Worm (Caenorhabditis elegans) whole organism, L4 larva: ENCODE results near the gene str-220.

ENCODE experiments used
- aha-1 ChIP-seq: fragments of 150-350 bp; peaks from one replicate; lab custom pipeline; 2014; ENCODE audit warnings: missing biosample characterization, missing genetic modification characterization
- ama-1 ChIP-seq: fragments of 150-350 bp; optimal IDR thresholded peaks from 2 replicates; lab custom pipeline; 2014; ENCODE audit warnings: inconsistent platforms, mixed read lengths
- ceh-62 ChIP-seq: sonication (generic microtip); optimal IDR thresholded peaks from 2 replicates; lab custom pipeline; 2017; ENCODE audit warnings: missing biosample characterization, missing genetic modification characterization
- ctbp-1 ChIP-seq: fragments of 200-800 bp; sonication (Bioruptor generic); IDR thresholded peaks from 2 replicates; pipeline ENCODE4 v1.3.6; 2022; ENCODE audit warnings: missing genetic modification reagents, missing genetic modification characterization, missing compliant biosample characterization
- daf-19 ChIP-seq: fragments of 200-800 bp; sonication (Bioruptor generic); conservative IDR thresholded peaks from 2 replicates; pipeline ENCODE4 v1.3.6; 2022; ENCODE audit warnings: missing genetic modification characterization, missing compliant biosample characterization
- dpl-1 ChIP-seq: fragments of 150-350 bp; optimal IDR thresholded peaks from 2 replicates; lab custom pipeline; 2014; ENCODE audit warnings: missing biosample characterization, missing genetic modification reagents, missing genetic modification characterization
- dve-1 ChIP-seq: sonication (generic microtip); optimal IDR thresholded peaks from 2 replicates; lab custom pipeline; 2017; ENCODE audit warnings: antibody characterized with exemption, mild to moderate bottlenecking, missing genetic modification characterization, missing compliant biosample characterization; ENCODE audit not compliant: insufficient read depth
- egl-43 ChIP-seq: fragments of 200-800 bp; sonication (Bioruptor generic); IDR thresholded peaks from 2 replicates; pipeline ENCODE4 v1.3.6; 2022; ENCODE audit warnings: missing genetic modification reagents, missing genetic modification characterization, missing compliant biosample characterization
- fkh-10 ChIP-seq: fragments of 150-350 bp; optimal IDR thresholded peaks from 2 replicates; lab custom pipeline; 2014; ENCODE audit warnings: missing biosample characterization, missing genetic modification reagents, missing genetic modification characterization
- hlh-11 ChIP-seq: fragments of 200-800 bp; sonication (Bioruptor generic); optimal IDR thresholded peaks from 2 replicates; lab custom pipeline; 2018; ENCODE audit warnings: mild to moderate bottlenecking, missing genetic modification characterization, missing compliant biosample characterization
- hlh-30 ChIP-seq: sonication (generic microtip); optimal IDR thresholded peaks from 2 replicates; lab custom pipeline; 2017; ENCODE audit warnings: antibody characterized with exemption, mild to moderate bottlenecking, missing genetic modification characterization, missing compliant biosample characterization; ENCODE audit not compliant: insufficient read depth
- lin-38 ChIP-seq: fragments of 200-800 bp; sonication (Bioruptor generic); IDR thresholded peaks from 2 replicates; pipeline ENCODE4 v1.3.6; 2022; ENCODE audit warnings: missing genetic modification reagents, missing genetic modification characterization, missing compliant biosample characterization
- lsy-2 ChIP-seq, 2 experiments: fragments of 150-350 bp in 1 of 2; sonication (generic microtip) in 1 of 2; optimal IDR thresholded peaks; 2 replicates each; lab custom pipeline; 2014 to 2017; ENCODE audit warnings: missing biosample characterization in 2 of 2, missing genetic modification characterization in 2 of 2
- madf-5 ChIP-seq, 2 experiments: fragments of 200-800 bp; sonication (Bioruptor generic); IDR thresholded peaks; 2 replicates each; pipeline ENCODE4 v1.3.6; 2022; ENCODE audit warnings: missing compliant biosample characterization in 2 of 2, missing genetic modification characterization in 2 of 2
- mes-2 ChIP-seq: sonication (generic microtip); optimal IDR thresholded peaks from 2 replicates; lab custom pipeline; 2016; ENCODE audit warnings: missing genotype, mild to moderate bottlenecking, missing genetic modification characterization, missing compliant biosample characterization; ENCODE audit not compliant: poor library complexity, severe bottlenecking
- nhr-10 ChIP-seq: fragments of 150-350 bp; optimal IDR thresholded peaks from 2 replicates; lab custom pipeline; 2014; ENCODE audit warnings: missing biosample characterization, missing genetic modification characterization
- nhr-28 ChIP-seq: fragments of 150-350 bp; optimal IDR thresholded peaks from 2 replicates; lab custom pipeline; 2014; ENCODE audit warnings: missing biosample characterization, missing genetic modification characterization
- nhr-48 ChIP-seq: sonication (generic microtip); optimal IDR thresholded peaks from 2 replicates; lab custom pipeline; 2016; ENCODE audit warnings: mild to moderate bottlenecking, missing genetic modification characterization, missing compliant biosample characterization
- php-3 ChIP-seq: fragments of 200-800 bp; sonication (Bioruptor generic); IDR thresholded peaks from 2 replicates; pipeline ENCODE4 v1.3.6; 2022; ENCODE audit warnings: missing genetic modification reagents, missing genetic modification characterization, missing compliant biosample characterization
- saeg-2 ChIP-seq: fragments of 200-800 bp; sonication (Bioruptor generic); IDR thresholded peaks from 2 replicates; pipeline ENCODE4 v1.3.6; 2022; ENCODE audit warnings: missing genetic modification reagents, missing genetic modification characterization, missing compliant biosample characterization
- sdz-12 ChIP-seq: fragments of 200-800 bp; sonication (Bioruptor generic); optimal IDR thresholded peaks from 2 replicates; lab custom pipeline; 2018; ENCODE audit warnings: mild to moderate bottlenecking, missing genetic modification characterization, missing compliant biosample characterization
- set-16 ChIP-seq: fragments of 200-800 bp; sonication (Bioruptor generic); IDR thresholded peaks from 2 replicates; pipeline ENCODE4 v1.3.6; 2022; ENCODE audit warnings: missing genetic modification reagents, missing genetic modification characterization, missing compliant biosample characterization
- skn-1 ChIP-seq: fragments of 150-350 bp; optimal IDR thresholded peaks from 2 replicates; lab custom pipeline; 2014; ENCODE audit warnings: missing biosample characterization, missing genetic modification characterization
- unc-62 ChIP-seq, 3 experiments: fragments of 150-350 bp in 1 of 3; sonication (generic microtip); optimal IDR thresholded peaks in 2 of 3; peaks in 1 of 3; 1 replicate in 1 of 3; 2 replicates in 2 of 3; lab custom pipeline; 2014 to 2017; ENCODE audit warnings: missing biosample characterization in 3 of 3, missing genetic modification characterization in 3 of 3, missing genetic modification reagents in 3 of 3, missing genotype in 1 of 3
- zfp-2 ChIP-seq: sonication (generic microtip); optimal IDR thresholded peaks from 2 replicates; lab custom pipeline; 2016; ENCODE audit warnings: mild to moderate bottlenecking, missing genetic modification characterization, missing compliant biosample characterization
- zip-2 ChIP-seq: fragments of 150-350 bp; optimal IDR thresholded peaks from 2 replicates; lab custom pipeline; 2014; ENCODE audit warnings: missing biosample characterization, missing genetic modification characterization
- ztf-11 ChIP-seq: fragments of 150-350 bp; optimal IDR thresholded peaks from 2 replicates; lab custom pipeline; 2014; ENCODE audit warnings: missing biosample characterization, missing genetic modification characterization
- ztf-7 ChIP-seq: fragments of 150-350 bp; optimal IDR thresholded peaks from 2 replicates; lab custom pipeline; 2014; ENCODE audit warnings: missing biosample characterization, missing genetic modification characterization

str-220 gene

ce11 chrIV:7133140-7133539 lies 38.0 kb downstream of the str-220 start, which contains the start of gene cyn-12:
Gene cyn-12 (minus strand): TSS chrIV:7133217.
- peak in 1 of 2 experiments; percentile 43 for TF ChIP-seq lsy-2 (tag; optimal IDR thresholded peaks at IDR 0.05; lab: Kevin White, UChicago)
- peak; percentile 33 for TF ChIP-seq dpl-1 (GFP tag; lab: Kevin White, UChicago)
- peak in 1 of 2 experiments; percentile 61 for TF ChIP-seq unc-62 (GFP tag; optimal IDR thresholded peaks at IDR 0.05 in 1 of 2; lab: Kevin White, UChicago)
- TF ChIP-seq unc-62 (tag; optimal IDR thresholded peaks at IDR 0.05; lab: Kevin White, UChicago): no peak
- TF ChIP-seq ama-1 (lab: Kevin White, UChicago): peak; percentile 11
- TF ChIP-seq dve-1 (tag; lab: Kevin White, UChicago): peak; percentile 7
- peak; percentile 52 for TF ChIP-seq mes-2 (tag; lab: Kevin White, UChicago)
- no peak for TF ChIP-seq lin-38 (GFP tag; lab: Robert Waterston, UW)
- TF ChIP-seq sdz-12 (GFP tag; lab: Kevin White, UChicago): no peak
- no peak for TF ChIP-seq daf-19 (GFP tag; lab: Robert Waterston, UW)
- TF ChIP-seq, all 104 proteins: peak for 6

- TF ChIP-seq fkh-10 (GFP tag; lab: Kevin White, UChicago): no peak
- no peak for TF ChIP-seq ama-1 (lab: Kevin White, UChicago)
- peak; percentile 46 for TF ChIP-seq nhr-28 (tag; lab: Kevin White, UChicago)
- TF ChIP-seq zfp-2 (tag; lab: Kevin White, UChicago): no peak
- peak; percentile 72 for TF ChIP-seq hlh-30
- TF ChIP-seq, all 104 proteins: peak for 2
Measured at ce11 chrIV:7131780-7132179, 39.3 kb downstream of the str-220 start, which contains the start of gene grsp-3. Gene grsp-3 (minus strand): TSS chrIV:7131928.

DNA sequence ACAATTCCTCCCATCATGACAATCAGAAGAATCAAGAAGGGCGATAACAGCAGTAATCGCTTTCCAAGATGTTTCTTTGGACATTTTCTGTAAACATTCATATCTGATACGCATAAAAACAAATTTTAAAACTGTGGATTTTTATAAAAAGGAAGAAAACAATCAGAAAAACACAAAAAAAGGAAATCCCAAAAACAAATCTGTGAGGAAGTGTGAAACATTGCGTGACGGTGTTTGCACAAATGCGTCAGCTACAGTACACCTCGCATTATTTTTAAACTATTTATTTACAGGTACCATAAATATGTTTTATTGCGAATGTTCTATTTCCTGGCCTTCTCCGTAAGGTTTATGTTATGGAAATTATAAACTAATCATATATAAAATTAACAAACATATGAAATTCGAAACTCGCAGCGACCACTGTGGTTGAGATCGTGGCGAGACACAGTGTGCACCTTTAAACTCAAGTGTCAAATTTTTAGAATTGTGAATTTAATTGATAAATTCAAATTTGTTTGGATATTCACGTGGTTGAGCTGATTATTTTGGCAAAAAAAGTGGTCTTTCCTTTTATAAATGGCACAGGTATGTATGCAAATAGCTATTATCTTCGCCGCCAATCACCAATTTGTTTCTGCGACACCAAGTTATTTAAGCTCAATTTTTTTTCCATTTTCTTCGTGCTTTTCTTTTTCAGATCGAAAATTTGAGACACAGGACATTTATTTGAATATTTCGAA lies 49.6 kb downstream of the str-220 start, which contains the start of the genes C34D4.10 and str-48:
C34D4.10 (minus strand) TSS at position 101 of the 743 bp plus-strand sequence.
str-48 (plus strand) TSS at position 693 of the 743 bp plus-strand sequence.
- no peak for TF ChIP-seq ztf-11 (tag; lab: Kevin White, UChicago)
- TF ChIP-seq nhr-10 (tag; lab: Kevin White, UChicago): no peak
- no peak for TF ChIP-seq ctbp-1
- TF ChIP-seq ztf-7: no peak
- TF ChIP-seq zip-2 (tag; lab: Kevin White, UChicago): no peak
- no peak for TF ChIP-seq set-16 (GFP tag; lab: Robert Waterston, UW)
- no peak for TF ChIP-seq hlh-11 (tag; lab: Kevin White, UChicago)
- TF ChIP-seq egl-43: no peak
- TF ChIP-seq skn-1 (tag; lab: Kevin White, UChicago): no peak
- TF ChIP-seq aha-1 (tag; lab: Kevin White, UChicago): no peak
- no peak for TF ChIP-seq ceh-62
- TF ChIP-seq nhr-48 (tag; lab: Kevin White, UChicago): no peak
- no peak for TF ChIP-seq php-3 (GFP tag; lab: Robert Waterston, UW)
- no peak for TF ChIP-seq fkh-10 (GFP tag; lab: Kevin White, UChicago)
- TF ChIP-seq nhr-28 (tag; lab: Kevin White, UChicago): no peak
- no peak for TF ChIP-seq madf-5 (GFP tag; IDR thresholded peaks at IDR 0.05; lab: Robert Waterston, UW)
- TF ChIP-seq saeg-2: no peak
